Fruit fly (Drosophila melanogaster): Measurements from ENCODE around the gene CG45116.

Gene CG45116

DNA sequence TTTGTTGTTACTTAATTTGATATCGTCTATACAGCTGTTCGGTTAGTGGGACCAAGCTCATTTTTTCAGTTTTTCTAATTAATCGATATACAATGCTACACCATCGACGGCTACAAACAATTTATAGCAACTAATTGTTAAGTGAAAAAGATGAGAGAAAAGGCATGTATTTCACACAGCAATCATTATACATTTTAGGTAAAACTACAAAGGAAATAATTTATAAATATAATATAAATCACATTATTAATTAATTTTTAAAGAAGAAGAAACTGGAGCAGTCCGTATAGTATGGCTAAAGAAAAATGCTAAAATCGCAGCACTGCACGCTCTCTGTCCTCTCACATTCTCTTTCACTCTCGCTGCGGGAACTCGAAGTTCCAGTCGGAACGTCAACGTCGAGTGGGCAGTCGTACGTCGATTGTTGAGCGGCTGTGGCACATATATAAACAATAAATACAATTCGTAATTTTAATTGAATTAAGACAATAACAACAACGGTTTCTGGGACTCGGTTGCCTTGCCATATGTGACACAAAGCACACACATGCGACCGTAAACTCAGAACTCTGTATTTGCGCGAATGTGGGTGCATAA, 28.6 kb downstream of the CG45116 start, which contains the start of the genes CG14450 and CG11367 (continued):
- TF ChIP-seq abd-A (tag; optimal IDR thresholded peaks at IDR 0.05) (no peak), ci (GFP tag; IDR thresholded peaks at IDR 0.05) (peak; percentile 57; the same call in 2 of the 3 replicates), ara (GFP tag; IDR thresholded peaks at IDR 0.05) (no peak), CG17385 (GFP tag; optimal IDR thresholded peaks at IDR 0.05) (peak; percentile 94), tll (GFP tag; optimal IDR thresholded peaks at IDR 0.05) (peak in 1 of 2 experiments; percentile 21), btn (GFP tag; optimal IDR thresholded peaks at IDR 0.05) (no peak), CG14710 (tag; optimal IDR thresholded peaks at IDR 0.05) (peak; percentile 67), CG31365 (tag; optimal IDR thresholded peaks at IDR 0.05) (no peak), Dip3 (GFP tag; optimal IDR thresholded peaks at IDR 0.05) (no peak), z (GFP tag; IDR thresholded peaks at IDR 0.05) (no peak), CG12071 (GFP tag; optimal IDR thresholded peaks at IDR 0.05) (no peak), Dref (GFP tag; IDR thresholded peaks at IDR 0.05) (peak; percentile 61), fd64A (GFP tag; optimal IDR thresholded peaks at IDR 0.05) (no peak), Camta (GFP tag; optimal IDR thresholded peaks at IDR 0.05) (peak; percentile 9), CG18262 (tag; optimal IDR thresholded peaks at IDR 0.05) (peak; percentile 48), CG4730 (GFP tag; IDR thresholded peaks at IDR 0.05) (no peak), ind (GFP tag; optimal IDR thresholded peaks at IDR 0.05) (no peak), Chrac-16 (GFP tag; optimal IDR thresholded peaks at IDR 0.05) (no peak), Fer2 (tag; optimal IDR thresholded peaks at IDR 0.05) (no peak), CG11696 (GFP tag; IDR thresholded peaks at IDR 0.05) (no peak), CG1603 (tag; optimal IDR thresholded peaks at IDR 0.05) (no peak), CG12769 (tag; optimal IDR thresholded peaks at IDR 0.05) (peak; percentile 71), CG10543 (GFP tag; optimal IDR thresholded peaks at IDR 0.05) (peak; percentile 61), Doc3 (GFP tag; IDR thresholded peaks at IDR 0.05; ENCODE audit: partially characterized antibody) (peak; percentile 72), CG31224 (GFP tag; IDR thresholded peaks at IDR 0.05) (no peak), CG6689 (GFP tag; IDR thresholded peaks at IDR 0.05) (no peak; the same call in 1 of the 2 replicates), pnt (GFP tag; optimal IDR thresholded peaks at IDR 0.05) (no peak), pho (GFP tag; optimal IDR thresholded peaks at IDR 0.05) (no peak), unc-4 (GFP tag; IDR thresholded peaks at IDR 0.05; ENCODE audit: partially characterized antibody) (peak; percentile 76)

DNA sequence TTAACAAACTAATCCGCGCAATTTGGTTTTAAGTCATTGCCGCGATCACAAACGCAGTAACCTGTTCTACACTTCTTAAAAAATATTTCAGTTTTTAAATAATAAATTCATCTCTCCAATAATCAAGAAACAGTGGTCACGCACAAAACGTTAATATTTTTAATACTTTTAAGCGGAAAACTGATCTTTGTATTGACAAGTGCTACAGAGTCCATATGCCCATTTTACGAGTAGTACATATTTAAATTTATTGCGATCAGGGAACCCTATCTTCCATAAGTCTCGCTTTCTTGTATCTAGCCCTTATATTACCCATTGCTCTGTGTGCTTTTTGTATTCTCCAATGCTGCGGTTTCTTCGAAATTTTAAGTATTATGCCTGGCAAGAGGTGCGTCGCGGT, 30.2 kb downstream of the CG45116 start, which contains the start of gene CG32454:
TSS of gene CG32454 (plus strand) at position 301 of the 400 bp plus-strand sequence.
- TF ChIP-seq CG5245 (GFP tag; optimal IDR thresholded peaks at IDR 0.05), result no peak
- TF ChIP-seq hbn (GFP tag; IDR thresholded peaks at IDR 0.05; ENCODE audit: partially characterized antibody), result no peak
- TF ChIP-seq pzg (GFP tag; optimal IDR thresholded peaks at IDR 0.05), result no peak
- TF ChIP-seq CG14050 (GFP tag; IDR thresholded peaks at IDR 0.05), result no peak
- no peak for TF ChIP-seq dmrt99B (tag; optimal IDR thresholded peaks at IDR 0.05)
- TF ChIP-seq CG4282 (GFP tag; optimal IDR thresholded peaks at IDR 0.05), result no peak
- no peak for TF ChIP-seq CG6175 (GFP tag; IDR thresholded peaks at IDR 0.05)
- TF ChIP-seq Elba2 (GFP tag; optimal IDR thresholded peaks at IDR 0.05), result no peak
- TF ChIP-seq CG3065 (GFP tag; optimal IDR thresholded peaks at IDR 0.05), result no peak

DNA sequence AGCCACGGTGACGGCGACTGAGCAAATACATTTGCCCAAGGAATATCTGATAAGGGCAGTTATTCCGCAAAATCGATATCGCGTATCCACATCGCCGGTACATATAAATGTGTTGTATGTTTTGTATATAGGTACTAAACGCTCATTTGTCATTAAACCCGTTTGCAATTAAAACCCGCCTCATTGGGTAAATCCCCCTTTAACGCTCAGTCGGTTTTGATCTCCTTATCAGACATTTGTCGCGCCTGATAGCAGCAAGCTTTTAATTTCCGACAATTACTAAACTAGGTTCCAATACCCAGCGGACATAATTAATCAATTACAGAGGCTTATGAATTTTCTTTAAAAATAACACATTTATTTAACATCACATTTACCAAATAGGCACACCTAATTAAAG, 32.2 kb downstream of the CG45116 start:
- peak; percentile 41 for TF ChIP-seq lab (GFP tag; optimal IDR thresholded peaks at IDR 0.05)
- TF ChIP-seq CG11085 (GFP tag; IDR thresholded peaks at IDR 0.05), result no peak
- no peak for TF ChIP-seq CG3065 (GFP tag; optimal IDR thresholded peaks at IDR 0.05)
